Worm (Caenorhabditis elegans) whole organism, L1 larva: Measurements from ENCODE around the gene exos-7.

ENCODE experiments used
- C16A3.4 ChIP-seq: fragments of 150-350 bp; optimal IDR thresholded peaks from 2 replicates; lab custom pipeline; 2014; ENCODE audit warnings: missing biosample characterization, missing genetic modification characterization
- blmp-1 ChIP-seq: fragments of 150-350 bp; optimal IDR thresholded peaks from 2 replicates; lab custom pipeline; 2014; ENCODE audit warnings: missing biosample characterization, missing genetic modification characterization
- efl-1 ChIP-seq, 4 experiments: fragments of 150-350 bp; optimal IDR thresholded peaks in 3 of 4; peaks in 1 of 4; 1 replicate in 1 of 4; 2 replicates in 3 of 4; lab custom pipeline; 2014; ENCODE audit warnings: missing biosample characterization in 2 of 4, missing genetic modification characterization in 2 of 4, missing genetic modification reagents in 2 of 4
- hlh-17 ChIP-seq: fragments of 200-800 bp; sonication (Bioruptor generic); optimal IDR thresholded peaks from 2 replicates; lab custom pipeline; 2018; ENCODE audit warnings: missing genetic modification characterization, mild to moderate bottlenecking, missing compliant biosample characterization, moderate library complexity, borderline replicate concordance
- lin-15B ChIP-seq: fragments of 150-350 bp; sonication (generic microtip); optimal IDR thresholded peaks from 3 replicates; lab custom pipeline; 2014; ENCODE audit warnings: missing biosample characterization, missing genetic modification characterization
- lin-35 ChIP-seq, 2 experiments: fragments of 150-350 bp; optimal IDR thresholded peaks; 2 replicates each; lab custom pipeline; 2014; ENCODE audit warnings: missing biosample characterization in 2 of 2, missing genetic modification characterization in 2 of 2, missing genetic modification reagents in 2 of 2
- nhr-11 ChIP-seq: fragments of 150-350 bp; optimal IDR thresholded peaks from 2 replicates; lab custom pipeline; 2014; ENCODE audit warnings: missing biosample characterization, missing genetic modification characterization
- nhr-90 ChIP-seq: sonication (generic microtip); optimal IDR thresholded peaks from 2 replicates; lab custom pipeline; 2016; ENCODE audit warnings: mild to moderate bottlenecking, missing genetic modification characterization, missing compliant biosample characterization; ENCODE audit not compliant: poor library complexity
- pqm-1 ChIP-seq: sonication (generic microtip); optimal IDR thresholded peaks from 3 replicates; lab custom pipeline; 2017; ENCODE audit warnings: missing biosample characterization, missing genetic modification characterization
- skn-1 ChIP-seq: fragments of 150-350 bp; optimal IDR thresholded peaks from 2 replicates; lab custom pipeline; 2014; ENCODE audit warnings: missing biosample characterization, missing genetic modification characterization
- sptf-1 ChIP-seq: fragments of 150-350 bp; optimal IDR thresholded peaks from 2 replicates; lab custom pipeline; 2014; ENCODE audit warnings: missing biosample characterization, missing genetic modification characterization
- unc-86 ChIP-seq: sonication (generic microtip); optimal IDR thresholded peaks from 2 replicates; lab custom pipeline; 2016; ENCODE audit warnings: missing genetic modification characterization, missing compliant biosample characterization

ce11 chrV:20866406-20866805, 27.7 kb downstream of the exos-7 start:
- TF ChIP-seq pqm-1 (tag; lab: Kevin White, UChicago): no peak
- no peak for TF ChIP-seq sptf-1 (tag; lab: Kevin White, UChicago)
- TF ChIP-seq efl-1 (optimal IDR thresholded peaks at IDR 0.05; lab: Kevin White, UChicago): no peak
- no peak for TF ChIP-seq efl-1 (GFP tag; optimal IDR thresholded peaks at IDR 0.05 in 1 of 2; lab: Kevin White, UChicago)
- TF ChIP-seq nhr-11 (tag; lab: Kevin White, UChicago): no peak
- TF ChIP-seq lin-15B (tag; lab: Kevin White, UChicago): no peak
- TF ChIP-seq nhr-90 (tag; lab: Kevin White, UChicago): peak; percentile 7
- TF ChIP-seq C16A3.4 (tag; lab: Kevin White, UChicago): no peak
- TF ChIP-seq blmp-1 (tag; lab: Kevin White, UChicago): no peak
- no peak for TF ChIP-seq hlh-17 (GFP tag; lab: Kevin White, UChicago)
- TF ChIP-seq skn-1 (tag; lab: Kevin White, UChicago): no peak
- TF ChIP-seq unc-86 (tag; lab: Kevin White, UChicago): no peak
- TF ChIP-seq lin-35 (GFP tag; optimal IDR thresholded peaks at IDR 0.05; lab: Kevin White, UChicago): no peak
